Fruit fly (Drosophila melanogaster): ENCODE data around the gene CG13084.
A peak's percentile ranks its signal among the peaks of the same experiment; 100 is the strongest.

CG13084 gene

DNA sequence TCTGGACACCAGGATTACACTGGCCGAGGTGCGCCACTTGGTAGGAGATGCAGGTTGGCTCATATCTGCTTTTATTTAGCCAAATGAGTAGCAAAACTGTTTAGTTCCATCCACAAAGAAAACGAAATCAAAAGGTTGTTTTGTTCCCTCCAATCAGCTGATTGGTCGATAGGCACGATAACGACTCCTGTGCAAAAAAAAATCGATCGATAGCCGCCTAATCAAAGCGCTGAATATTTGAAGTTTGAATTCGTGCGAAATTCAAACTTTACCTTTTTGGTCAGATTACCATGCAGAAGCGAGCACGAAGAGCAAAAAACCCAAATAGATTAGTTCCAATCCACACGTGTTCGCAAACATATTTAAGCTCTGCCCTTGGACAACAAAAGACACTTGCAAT, at the start of gene CG13084, which contains the start of gene CG10195:
Gene CG13084 (plus strand): TSS at position 392 of the 400 bp plus-strand sequence.
Gene CG10195 (minus strand): TSS at position 167 of the 400 bp plus-strand sequence.
- no peak for TF ChIP-seq noc (tag; optimal IDR thresholded peaks at IDR 0.05)

DNA sequence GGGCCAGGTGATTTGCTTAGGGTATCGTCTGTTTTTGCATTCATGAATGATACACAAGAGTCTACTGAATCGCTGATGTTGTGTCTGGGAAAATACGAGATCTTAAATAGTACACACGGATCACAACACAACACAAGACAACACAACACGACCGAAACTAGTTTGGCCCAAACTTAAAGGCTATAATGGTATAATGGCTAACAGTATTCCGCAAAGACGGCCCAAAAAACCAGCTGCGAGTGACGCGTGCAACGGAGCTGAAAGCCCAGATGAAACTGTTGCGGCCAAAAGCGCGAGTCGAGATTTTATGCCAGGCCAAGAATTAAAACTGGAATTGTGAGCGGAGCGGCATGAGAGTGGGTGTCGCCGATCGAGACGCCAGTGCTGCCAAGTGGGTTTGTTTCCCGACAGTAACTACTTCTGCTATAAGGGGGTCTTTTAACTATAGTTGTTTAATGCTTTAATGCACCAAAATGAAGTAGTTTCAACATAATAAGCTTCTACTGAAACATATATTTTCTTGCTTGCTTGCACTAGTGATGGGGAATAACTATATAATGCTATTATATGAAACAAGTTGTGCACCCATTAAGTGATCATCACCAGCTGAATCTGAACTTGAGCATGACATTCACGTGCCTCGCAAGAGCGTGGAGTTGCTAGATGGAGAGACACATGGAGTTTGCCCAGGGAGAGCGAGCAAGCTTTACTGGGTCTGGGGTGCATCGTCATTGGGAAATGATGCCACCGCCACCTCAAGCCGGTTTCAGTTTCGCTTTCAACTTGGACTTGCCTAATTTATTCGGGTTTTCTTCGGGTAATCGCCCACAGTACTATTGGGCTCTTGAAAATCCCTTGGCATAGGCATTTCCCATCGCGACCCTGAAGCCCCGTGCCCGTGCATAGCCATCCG, 45.8 kb upstream of the CG13084 start:
- TF ChIP-seq noc (tag; optimal IDR thresholded peaks at IDR 0.05) = no peak

- no peak for TF ChIP-seq noc (tag; optimal IDR thresholded peaks at IDR 0.05)
These were observed 45.0 kb upstream of the CG13084 start for dm6 chr2L:19439598-19440230.

- no peak for TF ChIP-seq noc (tag; optimal IDR thresholded peaks at IDR 0.05)
These were observed 44.4 kb upstream of the CG13084 start for dm6 chr2L:19440285-19440684.

- no peak for TF ChIP-seq noc (tag; optimal IDR thresholded peaks at IDR 0.05)
These were observed 44.0 kb upstream of the CG13084 start for dm6 chr2L:19440732-19441131.

- no peak for TF ChIP-seq noc (tag; optimal IDR thresholded peaks at IDR 0.05)
These were observed 43.4 kb upstream of the CG13084 start for dm6 chr2L:19441339-19441738.

DNA sequence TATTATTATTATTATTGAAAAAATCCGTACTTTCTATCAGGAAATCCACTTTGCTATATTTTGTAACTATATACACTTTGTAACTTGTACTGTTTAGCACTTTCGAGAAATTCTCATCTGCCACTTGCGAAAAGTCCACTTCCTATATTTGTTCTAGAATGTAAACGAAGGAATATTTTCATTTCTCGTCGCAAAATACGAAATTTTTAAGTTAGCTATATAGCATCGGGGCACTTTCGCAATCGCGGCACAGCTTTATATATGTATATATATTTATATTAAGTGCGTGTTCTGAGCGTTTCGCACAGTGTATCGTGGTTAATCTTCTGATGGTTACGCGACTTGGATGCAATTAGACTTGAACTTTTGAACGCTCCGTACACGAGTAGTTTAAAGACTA, 42.9 kb upstream of the CG13084 start, which contains the start of gene RanGAP:
Gene RanGAP (plus strand): TSS at position 169 of the 400 bp plus-strand sequence.
- no peak for TF ChIP-seq noc (tag; optimal IDR thresholded peaks at IDR 0.05)

- TF ChIP-seq noc (tag; optimal IDR thresholded peaks at IDR 0.05) = no peak
These were observed 42.1 kb upstream of the CG13084 start, which contains the start of gene CG10237 for dm6 chr2L:19442627-19443026. Gene CG10237 (minus strand): TSS chr2L:19442727.

dm6 chr2L:19444734-19445140, 40.0 kb upstream of the CG13084 start, which contains the start of gene Hs2st:
Gene Hs2st (minus strand): TSS chr2L:19444750.
- peak; percentile 91 for TF ChIP-seq noc (tag; optimal IDR thresholded peaks at IDR 0.05)

- TF ChIP-seq noc (tag; optimal IDR thresholded peaks at IDR 0.05) = peak; percentile 7
These were observed 32.0 kb upstream of the CG13084 start for dm6 chr2L:19452535-19453317.

DNA sequence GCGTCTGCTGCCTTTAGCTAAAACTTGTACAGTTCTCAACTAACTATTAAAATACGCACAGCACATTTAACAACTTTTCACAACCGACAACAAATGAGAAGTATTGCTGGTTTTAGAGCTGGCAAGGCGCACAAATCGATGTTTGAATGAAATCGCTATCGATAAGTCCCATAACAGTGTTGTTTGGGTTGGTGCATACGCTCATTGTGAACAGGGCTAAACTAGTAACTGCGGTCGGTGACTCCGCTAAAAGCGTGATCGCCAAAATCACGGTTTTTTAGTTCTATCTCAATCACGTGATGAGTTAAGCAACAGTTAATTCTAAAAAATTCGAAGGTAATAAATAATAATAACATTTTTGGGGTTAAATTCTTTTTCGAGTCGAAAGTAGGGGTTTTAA, 31.3 kb upstream of the CG13084 start, which contains the start of gene Top2:
Gene Top2 (minus strand): TSS at position 110 of the 400 bp plus-strand sequence.
- no peak for TF ChIP-seq noc (tag; optimal IDR thresholded peaks at IDR 0.05)

DNA sequence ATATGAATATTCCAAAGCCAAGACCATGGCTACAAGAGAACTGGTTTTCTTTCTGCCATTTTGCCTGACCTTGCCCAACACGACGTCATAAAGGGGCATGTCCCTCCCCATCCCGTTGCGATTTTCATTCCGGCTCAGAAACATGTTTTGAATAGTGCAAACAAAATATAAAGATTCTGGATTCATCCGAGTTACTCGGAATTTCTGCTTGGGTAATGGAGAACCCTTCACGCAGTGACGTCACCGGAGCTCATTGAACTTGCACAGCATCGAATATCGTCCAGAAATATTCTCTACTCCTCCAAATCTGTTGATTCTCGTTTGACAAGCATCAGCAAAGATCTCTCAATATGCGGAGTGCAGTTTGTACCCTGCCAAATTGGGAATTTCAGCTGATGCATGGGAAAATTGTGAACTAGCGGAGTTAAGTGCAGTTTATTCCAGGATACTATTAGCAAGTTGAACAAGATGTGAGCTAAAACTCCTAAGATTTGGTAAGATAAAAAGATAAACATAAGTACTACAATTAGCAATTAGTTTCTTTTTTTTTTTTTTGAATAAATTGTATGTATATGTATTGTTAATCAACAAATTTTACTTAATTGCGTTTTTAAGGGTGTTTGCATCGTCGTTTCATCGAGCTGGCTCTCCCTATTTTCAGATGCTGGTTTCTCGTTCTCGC, 30.5 kb upstream of the CG13084 start, which contains the start of gene CG10026:
Gene CG10026 (plus strand): TSS at position 187 of the 682 bp plus-strand sequence.
- no peak for TF ChIP-seq noc (tag; optimal IDR thresholded peaks at IDR 0.05)

dm6 chr2L:19455209-19455608, 29.5 kb upstream of the CG13084 start:
- TF ChIP-seq noc (tag; optimal IDR thresholded peaks at IDR 0.05) = no peak

DNA sequence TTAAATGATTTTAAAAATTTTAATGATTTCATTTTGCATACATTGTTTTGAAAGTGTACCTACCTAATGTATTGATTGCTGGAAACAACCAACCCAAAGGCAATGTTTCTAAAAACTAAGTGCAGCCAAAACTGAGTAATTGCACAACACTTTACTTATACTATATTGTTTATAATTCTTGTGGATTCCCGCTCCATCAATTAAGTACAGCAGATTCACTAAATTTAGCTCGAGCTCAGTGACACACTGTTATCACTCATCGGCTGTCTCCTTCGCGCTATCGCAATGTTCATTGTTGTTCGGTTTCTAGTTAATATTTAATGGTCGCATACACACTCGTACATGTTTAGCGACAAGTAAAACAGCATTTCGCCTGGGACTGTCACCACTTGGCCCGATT, 29.0 kb upstream of the CG13084 start:
- no peak for TF ChIP-seq noc (tag; optimal IDR thresholded peaks at IDR 0.05)

Data from whole organism, larva.